Worm (Caenorhabditis elegans): ENCODE results near the gene spp-6.
"Not testable (repeated sequence)": the region's sequence is repeated elsewhere in the genome, so short reads cannot be mapped to it uniquely, and the experiment has no call there.

The spp-6 gene

ce11 chrX:7340915-7341559 lies 23.9 kb downstream of the spp-6 start, which contains the start of gene C07D8.6:
Gene C07D8.6, plus strand, starts transcription at chrX:7341509.
- no peak for TF ChIP-seq hlh-17 (GFP tag; optimal IDR thresholded peaks at IDR 0.05; ENCODE audit: borderline replicate concordance)
- TF ChIP-seq nhr-85 (tag), result peak; percentile 65
- no peak for TF ChIP-seq unc-98 (GFP tag; IDR thresholded peaks at IDR 0.05)
- no peak for TF ChIP-seq nhr-19 (GFP tag; conservative IDR thresholded peaks at IDR 0.05)
- TF ChIP-seq egl-27 (tag; optimal IDR thresholded peaks at IDR 0.05), result no peak
- TF ChIP-seq skn-1 (tag; optimal IDR thresholded peaks at IDR 0.05), result peak; percentile 79
- TF ChIP-seq lin-39 (tag; optimal IDR thresholded peaks at IDR 0.05), result no peak
- no peak for TF ChIP-seq nhr-76 (tag; optimal IDR thresholded peaks at IDR 0.05)
- TF ChIP-seq elt-2 (tag; optimal IDR thresholded peaks at IDR 0.05), result peak; percentile 91
- peak; percentile 35 for TF ChIP-seq blmp-1 (tag; optimal IDR thresholded peaks at IDR 0.05)
- peak; percentile 12 for TF ChIP-seq nhr-77 (tag; optimal IDR thresholded peaks at IDR 0.05)
- no peak for TF ChIP-seq efl-1 (optimal IDR thresholded peaks at IDR 0.05)
- TF ChIP-seq efl-1 (GFP tag; optimal IDR thresholded peaks at IDR 0.05 in 1 of 2), result peak in 1 of 2 experiments; percentile 45
- TF ChIP-seq C16A3.4 (tag; optimal IDR thresholded peaks at IDR 0.05), result no peak
- no peak for TF ChIP-seq sptf-1 (tag; optimal IDR thresholded peaks at IDR 0.05)
- peak in 2 of 6 experiments; percentile 3 to 24 for TF ChIP-seq elt-3 (tag; optimal IDR thresholded peaks at IDR 0.05)
- TF ChIP-seq rnt-1 (tag; optimal IDR thresholded peaks at IDR 0.05), result no peak
- no peak for TF ChIP-seq fos-1 (tag; optimal IDR thresholded peaks at IDR 0.05)
- no peak for TF ChIP-seq ceh-8 (GFP tag; optimal IDR thresholded peaks at IDR 0.05)
- peak in 1 of 2 experiments; percentile 40 for TF ChIP-seq lin-35 (GFP tag; optimal IDR thresholded peaks at IDR 0.05)
- TF ChIP-seq snu-23 (GFP tag; optimal IDR thresholded peaks at IDR 0.05), result peak; percentile 8
- no peak for TF ChIP-seq sup-37 (GFP tag; optimal IDR thresholded peaks at IDR 0.05)
- TF ChIP-seq nhr-71 (tag; optimal IDR thresholded peaks at IDR 0.05), result peak; percentile 49
- TF ChIP-seq unc-130 (tag; optimal IDR thresholded peaks at IDR 0.05), result no peak
- TF ChIP-seq fkh-4 (tag; optimal IDR thresholded peaks at IDR 0.05; ENCODE audit: borderline replicate concordance), result no peak
- TF ChIP-seq F16B12.6 (tag; optimal IDR thresholded peaks at IDR 0.05), result no peak
- peak; percentile 45 for TF ChIP-seq nhr-90 (tag; optimal IDR thresholded peaks at IDR 0.05; ENCODE audit: poor library complexity)
- TF ChIP-seq lin-14 (GFP tag; optimal IDR thresholded peaks at IDR 0.05), result peak; percentile 56
- TF ChIP-seq snpc-4 (tag; optimal IDR thresholded peaks at IDR 0.05), result no peak
- peak; percentile 48 for TF ChIP-seq nhr-20 (tag; optimal IDR thresholded peaks at IDR 0.05)
- no peak for TF ChIP-seq ztf-4 (tag; optimal IDR thresholded peaks at IDR 0.05)
- TF ChIP-seq alr-1 (tag; optimal IDR thresholded peaks at IDR 0.05; ENCODE audit: borderline replicate concordance), result no peak

ce11 chrX:7343218-7343617 lies 26.1 kb downstream of the spp-6 start:
- TF ChIP-seq tbx-2 (tag; optimal IDR thresholded peaks at IDR 0.05) (no peak), elt-2 (tag; optimal IDR thresholded peaks at IDR 0.05) (peak; percentile 21), nhr-47 (tag; optimal IDR thresholded peaks at IDR 0.05) (no peak), fkh-4 (tag; optimal IDR thresholded peaks at IDR 0.05; ENCODE audit: borderline replicate concordance) (no peak), hlh-17 (GFP tag; optimal IDR thresholded peaks at IDR 0.05; ENCODE audit: borderline replicate concordance) (no peak), efl-1 (optimal IDR thresholded peaks at IDR 0.05) (no peak), efl-1 (GFP tag; optimal IDR thresholded peaks at IDR 0.05 in 1 of 2) (no peak), mdl-1 (tag; optimal IDR thresholded peaks at IDR 0.05) (no peak)

- no peak for TF ChIP-seq fkh-4 (tag; optimal IDR thresholded peaks at IDR 0.05; ENCODE audit: borderline replicate concordance)
- TF ChIP-seq nhr-77 (tag; optimal IDR thresholded peaks at IDR 0.05), result no peak
- TF ChIP-seq nhr-71 (tag; optimal IDR thresholded peaks at IDR 0.05), result no peak
- TF ChIP-seq aha-1 (tag; optimal IDR thresholded peaks at IDR 0.05), result no peak
Observed at ce11 chrX:7343747-7344146, 26.6 kb downstream of the spp-6 start, which contains the start of gene C07D8.5. Gene C07D8.5, plus strand, starts transcription at chrX:7344047.

- TF ChIP-seq fos-1, jun-1, pqm-1 (tag; optimal IDR thresholded peaks at IDR 0.05): not testable (repeated sequence)
Observed at ce11 chrX:7365267-7365666, 48.1 kb downstream of the spp-6 start, which contains the start of gene C56G3.2. Gene C56G3.2, plus strand, starts transcription at chrX:7365567.
